Worm (Caenorhabditis elegans) whole organism, L2 larva: ENCODE results near the gene srbc-1.

Experiments
- C34F6.9 ChIP-seq: fragments of 150-350 bp; optimal IDR thresholded peaks from 2 replicates; lab custom pipeline; 2014; ENCODE audit warnings: missing biosample characterization, missing genetic modification characterization
- ama-1 ChIP-seq: fragments of 150-350 bp; optimal IDR thresholded peaks from 2 replicates; lab custom pipeline; 2018; ENCODE audit warnings: inconsistent platforms
- blmp-1 ChIP-seq: sonication (generic microtip); optimal IDR thresholded peaks from 2 replicates; lab custom pipeline; 2017; ENCODE audit warnings: missing genetic modification characterization, mild to moderate bottlenecking, missing compliant biosample characterization, antibody characterized with exemption, moderate library complexity; ENCODE audit not compliant: insufficient read depth
- ceh-82 ChIP-seq: fragments of 150-350 bp; optimal IDR thresholded peaks from 2 replicates; lab custom pipeline; 2014; ENCODE audit warnings: missing biosample characterization, missing genetic modification characterization
- crh-2 ChIP-seq: sonication (generic microtip); optimal IDR thresholded peaks from 2 replicates; lab custom pipeline; 2017; ENCODE audit warnings: missing biosample characterization, missing genetic modification characterization
- egl-27 ChIP-seq: sonication (generic microtip); optimal IDR thresholded peaks from 3 replicates; lab custom pipeline; 2017; ENCODE audit warnings: missing biosample characterization, missing genetic modification reagents, missing genetic modification characterization
- nhr-10 ChIP-seq: sonication (generic microtip); optimal IDR thresholded peaks from 2 replicates; lab custom pipeline; 2017; ENCODE audit warnings: missing biosample characterization, missing genetic modification characterization
- nhr-6 ChIP-seq: fragments of 150-350 bp; optimal IDR thresholded peaks from 2 replicates; lab custom pipeline; 2014; ENCODE audit warnings: missing biosample characterization, missing genetic modification characterization
- skn-1 ChIP-seq: sonication (generic microtip); optimal IDR thresholded peaks from 2 replicates; lab custom pipeline; 2017; ENCODE audit warnings: missing biosample characterization, missing genetic modification characterization
- unc-39 ChIP-seq: fragments of 150-350 bp; optimal IDR thresholded peaks from 2 replicates; lab custom pipeline; 2014; ENCODE audit warnings: missing biosample characterization, missing genetic modification characterization
- unc-55 ChIP-seq: fragments of 150-350 bp; sonication (generic microtip); optimal IDR thresholded peaks from 3 replicates; lab custom pipeline; 2014; ENCODE audit warnings: missing biosample characterization, missing genetic modification reagents, missing genetic modification characterization
- unc-62 ChIP-seq: fragments of 150-350 bp; optimal IDR thresholded peaks from 2 replicates; lab custom pipeline; 2014; ENCODE audit warnings: missing biosample characterization, missing genetic modification reagents, missing genetic modification characterization
- zag-1 ChIP-seq: fragments of 150-350 bp; optimal IDR thresholded peaks from 2 replicates; lab custom pipeline; 2014; ENCODE audit warnings: missing biosample characterization, missing genetic modification characterization
- ztf-11 ChIP-seq: sonication (generic microtip); optimal IDR thresholded peaks from 2 replicates; lab custom pipeline; 2017; ENCODE audit warnings: missing biosample characterization, missing genetic modification characterization

- TF ChIP-seq nhr-10 (tag; lab: Kevin White, UChicago) (no peak), unc-62 (GFP tag; lab: Kevin White, UChicago) (no peak), unc-55 (GFP tag; lab: Kevin White, UChicago) (no peak), skn-1 (tag; lab: Kevin White, UChicago) (no peak), egl-27 (tag; lab: Kevin White, UChicago) (no peak), C34F6.9 (tag; lab: Kevin White, UChicago) (no peak), ztf-11 (tag; lab: Kevin White, UChicago) (no peak), crh-2 (tag; lab: Kevin White, UChicago) (no peak), nhr-6 (tag; lab: Kevin White, UChicago) (no peak), unc-39 (tag; lab: Kevin White, UChicago) (no peak), ama-1 (lab: Kevin White, UChicago) (no peak), ceh-82 (tag; lab: Kevin White, UChicago) (no peak), zag-1 (tag; lab: Kevin White, UChicago) (no peak), blmp-1 (tag; lab: Kevin White, UChicago) (no peak)
Observed at ce11 chrV:3250153-3250552, 51.6 kb downstream of the srbc-1 start, which contains the start of gene T28A11.13.
